Worm (Caenorhabditis elegans) whole organism, L4 larva: ENCODE results near the gene bris-1.

Source experiments
- mdt-29 ChIP-seq: fragments of 200-800 bp; sonication (Bioruptor generic); IDR thresholded peaks from 2 replicates; pipeline ENCODE4 v1.3.6; 2022; ENCODE audit warnings: missing genetic modification reagents, missing genetic modification characterization, missing compliant biosample characterization
- ztf-11 ChIP-seq: fragments of 150-350 bp; optimal IDR thresholded peaks from 2 replicates; lab custom pipeline; 2014; ENCODE audit warnings: missing biosample characterization, missing genetic modification characterization

ce11 chrIV:3843019-3843527 is 23.9 kb upstream of the bris-1 start:
- TF ChIP-seq ztf-11 (no peak), mdt-29 (GFP tag; lab: Robert Waterston, UW) (no peak)
